Worm (Caenorhabditis elegans) whole organism, L4 larva: ENCODE data around the gene C05C10.8.

Experiments used
- T26A8.4 ChIP-seq: fragments of 200-800 bp; sonication (Bioruptor generic); IDR thresholded peaks from 2 replicates; pipeline ENCODE4 v1.3.6; 2022; ENCODE audit warnings: missing genetic modification characterization, missing compliant biosample characterization
- ces-1 ChIP-seq: fragments of 150-350 bp; sonication (generic microtip); optimal IDR thresholded peaks from 4 replicates; lab custom pipeline; 2014; ENCODE audit warnings: missing biosample characterization, missing genetic modification reagents, missing genetic modification characterization
- hlh-30 ChIP-seq: sonication (generic microtip); optimal IDR thresholded peaks from 2 replicates; lab custom pipeline; 2017; ENCODE audit warnings: antibody characterized with exemption, mild to moderate bottlenecking, missing genetic modification characterization, missing compliant biosample characterization; ENCODE audit not compliant: insufficient read depth
- madf-5 ChIP-seq, 2 experiments: fragments of 200-800 bp; sonication (Bioruptor generic); IDR thresholded peaks; 2 replicates each; pipeline ENCODE4 v1.3.6; 2022; ENCODE audit warnings: missing compliant biosample characterization in 2 of 2, missing genetic modification characterization in 2 of 2
- mdl-1 ChIP-seq, 2 experiments: fragments of 150-350 bp in 1 of 2; sonication (generic microtip) in 1 of 2; optimal IDR thresholded peaks; 2 replicates each; lab custom pipeline; 2014 to 2017; ENCODE audit warnings: missing biosample characterization in 2 of 2, missing genetic modification characterization in 2 of 2
- nhr-111 ChIP-seq: fragments of 200-800 bp; sonication (Bioruptor generic); optimal IDR thresholded peaks from 2 replicates; lab custom pipeline; 2018; ENCODE audit warnings: mild to moderate bottlenecking, missing genetic modification characterization, missing compliant biosample characterization
- pha-4 ChIP-seq, 2 experiments: fragments of 150-350 bp in 1 of 2; fragments of 200-800 bp in 1 of 2; sonication (Bioruptor generic) in 1 of 2; IDR thresholded peaks in 1 of 2; optimal IDR thresholded peaks in 1 of 2; 2 replicates each; pipeline versions ENCODE4 v1.3.6 to Lab custom; 2014 to 2022; ENCODE audit warnings: missing genetic modification characterization in 2 of 2, missing genetic modification reagents in 2 of 2, missing biosample characterization in 1 of 2, missing compliant biosample characterization in 1 of 2
- unc-62 ChIP-seq, 3 experiments: fragments of 150-350 bp in 1 of 3; sonication (generic microtip); optimal IDR thresholded peaks in 2 of 3; peaks in 1 of 3; 1 replicate in 1 of 3; 2 replicates in 2 of 3; lab custom pipeline; 2014 to 2017; ENCODE audit warnings: missing biosample characterization in 3 of 3, missing genetic modification characterization in 3 of 3, missing genetic modification reagents in 3 of 3, missing genotype in 1 of 3
- vab-7 ChIP-seq: fragments of 200-800 bp; sonication (Bioruptor generic); IDR thresholded peaks from 2 replicates; pipeline ENCODE4 v1.3.6; 2022; ENCODE audit warnings: missing genetic modification reagents, missing genetic modification characterization, missing compliant biosample characterization

DNA sequence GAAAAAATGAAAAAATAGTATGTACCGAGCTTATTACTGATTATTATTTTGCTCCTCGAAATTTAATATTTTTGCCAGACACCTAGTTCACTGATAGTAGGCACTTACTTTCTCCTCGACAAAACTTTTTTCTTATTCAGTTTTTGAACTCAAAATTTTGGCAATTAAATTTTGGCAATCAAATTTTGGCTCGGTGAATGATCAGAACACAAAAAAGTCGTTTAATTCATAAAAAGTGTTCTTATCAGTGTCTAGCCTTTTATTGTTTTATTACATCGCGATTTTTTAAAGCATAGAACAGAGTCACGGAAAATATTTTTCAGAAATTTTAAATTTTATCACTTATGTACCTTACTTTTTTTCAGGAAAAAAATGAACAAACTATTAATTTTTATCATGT lies 22.6 kb downstream of the C05C10.8 start:
- TF ChIP-seq nhr-111 (GFP tag; lab: Kevin White, UChicago) (no peak), pha-4 (GFP tag; IDR thresholded peaks at IDR 0.05; lab: Robert Waterston, UW) (no peak), pha-4 (tag; optimal IDR thresholded peaks at IDR 0.05; lab: Kevin White, UChicago) (no peak), hlh-30 (tag; lab: Kevin White, UChicago) (no peak), ces-1 (GFP tag; lab: Kevin White, UChicago) (no peak), vab-7 (GFP tag; lab: Robert Waterston, UW) (no peak), unc-62 (GFP tag; optimal IDR thresholded peaks at IDR 0.05 in 1 of 2; lab: Kevin White, UChicago) (no peak), unc-62 (tag; optimal IDR thresholded peaks at IDR 0.05; lab: Kevin White, UChicago) (no peak), madf-5 (GFP tag; IDR thresholded peaks at IDR 0.05; lab: Robert Waterston, UW) (no peak), T26A8.4 (GFP tag; lab: Robert Waterston, UW) (no peak), mdl-1 (tag; optimal IDR thresholded peaks at IDR 0.05; lab: Kevin White, UChicago) (no peak)
